Worm (Caenorhabditis elegans): ENCODE measurements around the gene K06A9.2.

The K06A9.2 gene

ce11 chrX:1495980-1496379, 40.2 kb upstream of the K06A9.2 start:
- TF ChIP-seq nfya-1 (tag; optimal IDR thresholded peaks at IDR 0.05; ENCODE audit: borderline replicate concordance, insufficient read depth): no peak
- TF ChIP-seq F33H1.4 (GFP tag; IDR thresholded peaks at IDR 0.05): no peak
- no peak for TF ChIP-seq bed-1 (GFP tag; IDR thresholded peaks at IDR 0.05)
- no peak for TF ChIP-seq dpff-1 (tag; optimal IDR thresholded peaks at IDR 0.05)
- no peak for TF ChIP-seq let-526 (GFP tag; IDR thresholded peaks at IDR 0.05)
- no peak for TF ChIP-seq madf-8 (GFP tag; conservative IDR thresholded peaks at IDR 0.05)

- no peak for TF ChIP-seq pha-4 (tag; optimal IDR thresholded peaks at IDR 0.05)
- no peak for TF ChIP-seq F22D6.2 (tag; optimal IDR thresholded peaks at IDR 0.05)
- no peak for TF ChIP-seq ztf-22 (GFP tag; optimal IDR thresholded peaks at IDR 0.05)
- no peak for TF ChIP-seq hlh-26 (GFP tag; conservative IDR thresholded peaks at IDR 0.05)
- no peak for TF ChIP-seq lsl-1 (GFP tag; optimal IDR thresholded peaks at IDR 0.05)
- TF ChIP-seq Y53G8AR.9 (GFP tag; conservative IDR thresholded peaks at IDR 0.05): no peak
- TF ChIP-seq F39B2.1 (GFP tag; IDR thresholded peaks at IDR 0.05): no peak
- no peak for TF ChIP-seq ceh-40 (GFP tag; IDR thresholded peaks at IDR 0.05)
- TF ChIP-seq pbrm-1 (GFP tag; IDR thresholded peaks at IDR 0.05): no peak
- TF ChIP-seq nhr-179 (tag; optimal IDR thresholded peaks at IDR 0.05): no peak
- TF ChIP-seq let-607 (tag; optimal IDR thresholded peaks at IDR 0.05): no peak
- TF ChIP-seq F37B4.10 (GFP tag; IDR thresholded peaks at IDR 0.05): no peak
Observed at ce11 chrX:1497581-1497980, 38.6 kb upstream of the K06A9.2 start, which contains the start of gene F09E10.6. Gene F09E10.6 (minus strand): TSS chrX:1497681.

ce11 chrX:1499499-1499898, 36.7 kb upstream of the K06A9.2 start:
- no peak for TF ChIP-seq hsf-1 (GFP tag; IDR thresholded peaks at IDR 0.05)
- no peak for TF ChIP-seq B0336.3 (GFP tag; IDR thresholded peaks at IDR 0.05)
- no peak for TF ChIP-seq B0261.1 (tag; optimal IDR thresholded peaks at IDR 0.05)
- TF ChIP-seq K12H6.12 (tag; optimal IDR thresholded peaks at IDR 0.05): no peak
- no peak for TF ChIP-seq lsy-27 (tag; optimal IDR thresholded peaks at IDR 0.05; ENCODE audit: borderline replicate concordance, insufficient read depth)
- no peak for TF ChIP-seq lir-1 (GFP tag; conservative IDR thresholded peaks at IDR 0.05)
- TF ChIP-seq nfya-1 (tag; optimal IDR thresholded peaks at IDR 0.05; ENCODE audit: borderline replicate concordance, insufficient read depth): no peak

ce11 chrX:1501752-1502151, 34.4 kb upstream of the K06A9.2 start, which contains the start of gene F09E10.7:
Gene F09E10.7 (minus strand): TSS chrX:1501852.
- TF ChIP-seq sptf-2 (GFP tag; optimal IDR thresholded peaks at IDR 0.05): no peak
- no peak for TF ChIP-seq sdz-38 (tag; optimal IDR thresholded peaks at IDR 0.05)
- TF ChIP-seq B0019.2 (GFP tag; conservative IDR thresholded peaks at IDR 0.05): no peak

- TF ChIP-seq nhr-27 (tag; optimal IDR thresholded peaks at IDR 0.05) (no peak), nhr-80 (tag; optimal IDR thresholded peaks at IDR 0.05) (no peak), zfh-2 (GFP tag; conservative IDR thresholded peaks at IDR 0.05) (no peak), mel-28 (tag; optimal IDR thresholded peaks at IDR 0.05; ENCODE audit: borderline replicate concordance) (no peak), B0019.2 (GFP tag; conservative IDR thresholded peaks at IDR 0.05) (no peak), aptf-3 (GFP tag; IDR thresholded peaks at IDR 0.05) (no peak), nhr-179 (tag; optimal IDR thresholded peaks at IDR 0.05) (no peak), lin-26 (GFP tag; IDR thresholded peaks at IDR 0.05) (no peak), hlh-26 (GFP tag; conservative IDR thresholded peaks at IDR 0.05) (no peak), aptf-2 (GFP tag; conservative IDR thresholded peaks at IDR 0.05) (no peak), ztf-6 (GFP tag; IDR thresholded peaks at IDR 0.05) (no peak), Y79H2A.3 (GFP tag; conservative IDR thresholded peaks at IDR 0.05) (no peak), F57A8.1 (GFP tag; optimal IDR thresholded peaks at IDR 0.05) (no peak), ceh-58 (GFP tag; IDR thresholded peaks at IDR 0.05) (no peak), Y67H2A.10 (GFP tag; conservative IDR thresholded peaks at IDR 0.05) (no peak)
Observed at ce11 chrX:1502490-1502889, 33.7 kb upstream of the K06A9.2 start, which contains the start of gene F09E10.1. Gene F09E10.1 (plus strand): TSS chrX:1502790.

Data from whole organism, young adult.